Worm (Caenorhabditis elegans) whole organism, early embryonic: ENCODE measurements around the gene C33D9.13.

Experiments used
- B0310.2 ChIP-seq: sonication (generic microtip); optimal IDR thresholded peaks from 2 replicates; lab custom pipeline; 2016; ENCODE audit warnings: mild to moderate bottlenecking, missing genetic modification characterization, missing compliant biosample characterization
- F13C5.2 ChIP-seq: sonication (generic microtip); optimal IDR thresholded peaks from 2 replicates; lab custom pipeline; 2017; ENCODE audit warnings: mild to moderate bottlenecking, missing genetic modification characterization, inconsistent platforms, missing compliant biosample characterization
- aly-1 ChIP-seq: sonication (generic microtip); optimal IDR thresholded peaks from 2 replicates; lab custom pipeline; 2016; ENCODE audit warnings: missing genetic modification characterization, missing compliant biosample characterization
- ama-1 ChIP-seq: fragments of 150-350 bp; optimal IDR thresholded peaks from 2 replicates; lab custom pipeline; 2014
- ceh-13 ChIP-seq: fragments of 200-800 bp; sonication (Bioruptor generic); optimal IDR thresholded peaks from 2 replicates; lab custom pipeline; 2018; ENCODE audit warnings: mild to moderate bottlenecking, missing genetic modification characterization, missing compliant biosample characterization
- ceh-36 ChIP-seq: sonication (generic microtip); optimal IDR thresholded peaks from 2 replicates; lab custom pipeline; 2016; ENCODE audit warnings: missing genetic modification characterization, inconsistent platforms, missing compliant biosample characterization
- ets-7 ChIP-seq: sonication (generic microtip); optimal IDR thresholded peaks from 2 replicates; lab custom pipeline; 2016; ENCODE audit warnings: missing genotype, missing genetic modification characterization, missing compliant biosample characterization
- flt-1 ChIP-seq: fragments of 200-800 bp; sonication (Bioruptor generic); IDR thresholded peaks from 2 replicates; pipeline ENCODE4 v1.3.6; 2022; ENCODE audit warnings: missing genetic modification characterization, missing compliant biosample characterization
- hmbx-1 ChIP-seq: sonication (generic microtip); optimal IDR thresholded peaks from 2 replicates; lab custom pipeline; 2016; ENCODE audit warnings: mild to moderate bottlenecking, missing genetic modification characterization, missing compliant biosample characterization
- hmg-4 ChIP-seq: fragments of 200-800 bp; sonication (Bioruptor generic); optimal IDR thresholded peaks from 2 replicates; lab custom pipeline; 2018; ENCODE audit warnings: mild to moderate bottlenecking, missing genetic modification characterization, missing compliant biosample characterization
- hnd-1 ChIP-seq: sonication (generic microtip); optimal IDR thresholded peaks from 2 replicates; lab custom pipeline; 2016; ENCODE audit warnings: missing genetic modification characterization, missing compliant biosample characterization
- pes-1 ChIP-seq: fragments of 200-800 bp; sonication (Bioruptor generic); IDR thresholded peaks from 2 replicates; pipeline ENCODE4 v1.3.6; 2022; ENCODE audit warnings: missing genetic modification reagents, missing genetic modification characterization, missing compliant biosample characterization
- scrt-1 ChIP-seq: fragments of 200-800 bp; sonication (Bioruptor generic); IDR thresholded peaks from 2 replicates; pipeline ENCODE4 v1.3.6; 2022; ENCODE audit warnings: missing genetic modification characterization, missing compliant biosample characterization
- sea-1 ChIP-seq: fragments of 200-800 bp; sonication (Bioruptor generic); conservative IDR thresholded peaks from 2 replicates; pipeline ENCODE4 v1.3.6; 2022; ENCODE audit warnings: missing genetic modification characterization, missing compliant biosample characterization
- tbx-11 ChIP-seq: fragments of 200-800 bp; sonication (Bioruptor generic); IDR thresholded peaks from 2 replicates; pipeline ENCODE4 v1.3.6; 2022; ENCODE audit warnings: missing genetic modification characterization, missing compliant biosample characterization
- tbx-37 ChIP-seq: fragments of 200-800 bp; sonication (Bioruptor generic); conservative IDR thresholded peaks from 2 replicates; pipeline ENCODE4 v1.3.6; 2022; ENCODE audit warnings: missing genetic modification reagents, missing genetic modification characterization, missing compliant biosample characterization
- tra-4 ChIP-seq: sonication (generic microtip); optimal IDR thresholded peaks from 2 replicates; lab custom pipeline; 2017; ENCODE audit warnings: missing genetic modification characterization, missing compliant biosample characterization

The C33D9.13 gene

DNA sequence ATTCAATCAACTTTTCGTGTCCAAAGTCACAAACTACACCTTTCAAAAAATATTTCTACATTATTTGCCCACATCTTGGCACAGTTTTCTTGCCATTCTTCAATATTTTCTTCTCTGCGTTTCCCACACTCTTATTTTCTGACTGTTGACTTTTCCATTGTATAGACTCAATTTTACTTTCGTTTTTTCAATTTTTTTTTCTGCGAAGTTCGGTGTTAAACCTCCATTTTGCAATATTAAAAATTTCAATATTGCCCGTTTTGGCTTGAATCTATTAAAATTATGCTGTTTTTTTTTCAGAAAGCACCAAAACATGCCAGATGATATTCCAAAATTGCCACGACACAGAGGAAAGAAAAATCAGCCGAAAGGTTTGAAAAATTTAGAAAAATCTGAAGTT is 20.5 kb downstream of the C33D9.13 start, which contains the start of gene cdc-50.B:
TSS of gene cdc-50.B (plus strand) at position 301 of the 400 bp plus-strand sequence.
- no peak for TF ChIP-seq scrt-1 (GFP tag; lab: Robert Waterston, UW)
- no peak for TF ChIP-seq tbx-11 (GFP tag; lab: Robert Waterston, UW)
- TF ChIP-seq tra-4: no peak
- no peak for TF ChIP-seq hmg-4 (GFP tag; lab: Kevin White, UChicago)
- no peak for TF ChIP-seq tbx-37 (GFP tag; lab: Robert Waterston, UW)
- no peak for TF ChIP-seq ceh-13 (GFP tag; lab: Kevin White, UChicago)

- TF ChIP-seq pes-1 (GFP tag; lab: Robert Waterston, UW) (no peak), ceh-13 (GFP tag; lab: Kevin White, UChicago) (no peak), scrt-1 (GFP tag; lab: Robert Waterston, UW) (no peak), hmg-4 (GFP tag; lab: Kevin White, UChicago) (no peak), tra-4 (no peak), F13C5.2 (tag; lab: Kevin White, UChicago) (peak; percentile 9)
Measured at ce11 chrIV:8762471-8762870, 22.6 kb downstream of the C33D9.13 start.

- TF ChIP-seq aly-1 (no peak), pes-1 (GFP tag; lab: Robert Waterston, UW) (no peak), hmbx-1 (tag; lab: Kevin White, UChicago) (no peak), flt-1 (GFP tag; lab: Robert Waterston, UW) (no peak), sea-1 (GFP tag; lab: Robert Waterston, UW) (no peak), ets-7 (tag; lab: Kevin White, UChicago) (no peak), tbx-37 (GFP tag; lab: Robert Waterston, UW) (no peak), ceh-36 (no peak), F13C5.2 (tag; lab: Kevin White, UChicago) (no peak), scrt-1 (GFP tag; lab: Robert Waterston, UW) (no peak), B0310.2 (tag; lab: Kevin White, UChicago) (no peak), hmg-4 (GFP tag; lab: Kevin White, UChicago) (no peak), tbx-11 (GFP tag; lab: Robert Waterston, UW) (no peak)
Measured at ce11 chrIV:8761896-8762295, 23.2 kb downstream of the C33D9.13 start, which contains the start of the genes F20C5.11 and klp-11. Gene F20C5.11 (minus strand): TSS chrIV:8761996. Gene klp-11 (minus strand): TSS chrIV:8762066.

- no peak for TF ChIP-seq ceh-13 (GFP tag; lab: Kevin White, UChicago)
- TF ChIP-seq scrt-1 (GFP tag; lab: Robert Waterston, UW): no peak
- no peak for TF ChIP-seq aly-1
- TF ChIP-seq pes-1 (GFP tag; lab: Robert Waterston, UW): no peak
- TF ChIP-seq tbx-37 (GFP tag; lab: Robert Waterston, UW): no peak
- no peak for TF ChIP-seq sea-1 (GFP tag; lab: Robert Waterston, UW)
- TF ChIP-seq flt-1 (GFP tag; lab: Robert Waterston, UW): no peak
- no peak for TF ChIP-seq F13C5.2 (tag; lab: Kevin White, UChicago)
- no peak for TF ChIP-seq hmg-4 (GFP tag; lab: Kevin White, UChicago)
- TF ChIP-seq ets-7 (tag; lab: Kevin White, UChicago): no peak
- TF ChIP-seq tbx-11 (GFP tag; lab: Robert Waterston, UW): no peak
- no peak for TF ChIP-seq ceh-36
- no peak for TF ChIP-seq ama-1
- TF ChIP-seq tra-4: no peak
- no peak for TF ChIP-seq hmbx-1 (tag; lab: Kevin White, UChicago)
- no peak for TF ChIP-seq B0310.2 (tag; lab: Kevin White, UChicago)
- no peak for TF ChIP-seq hnd-1 (tag; lab: Kevin White, UChicago)
Measured at ce11 chrIV:8758620-8759019, 26.5 kb downstream of the C33D9.13 start.

DNA sequence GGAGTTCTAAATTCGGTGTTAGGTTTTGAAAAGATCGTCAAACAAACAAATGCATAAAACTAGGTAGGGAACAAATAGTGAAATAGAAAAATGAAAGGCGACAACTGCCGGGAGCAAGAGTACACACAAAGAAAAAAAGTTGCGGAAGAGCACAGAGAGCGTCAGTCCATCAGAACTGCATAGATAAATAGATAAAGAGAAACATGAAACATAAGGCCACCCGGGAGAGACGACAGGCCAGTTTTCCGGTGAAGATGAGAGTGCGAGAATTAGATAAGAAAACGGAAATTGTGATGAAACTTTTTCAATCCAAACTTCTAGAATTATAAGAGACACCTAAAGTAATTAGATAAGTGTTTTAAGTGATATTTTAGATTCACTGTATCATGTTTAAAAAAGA is 27.3 kb downstream of the C33D9.13 start:
- no peak for TF ChIP-seq hmbx-1 (tag; lab: Kevin White, UChicago)
- TF ChIP-seq tbx-11 (GFP tag; lab: Robert Waterston, UW): no peak
- TF ChIP-seq hmg-4 (GFP tag; lab: Kevin White, UChicago): no peak
- TF ChIP-seq B0310.2 (tag; lab: Kevin White, UChicago): no peak
- TF ChIP-seq tra-4: no peak
- TF ChIP-seq ama-1: no peak
- no peak for TF ChIP-seq sea-1 (GFP tag; lab: Robert Waterston, UW)
- TF ChIP-seq ceh-13 (GFP tag; lab: Kevin White, UChicago): no peak
- no peak for TF ChIP-seq flt-1 (GFP tag; lab: Robert Waterston, UW)
- TF ChIP-seq ets-7 (tag; lab: Kevin White, UChicago): no peak

ce11 chrIV:8754727-8755126 is 30.4 kb downstream of the C33D9.13 start, which contains the start of gene elli-1:
Gene elli-1 (minus strand): TSS chrIV:8754827.
- no peak for TF ChIP-seq aly-1
- no peak for TF ChIP-seq ceh-13 (GFP tag; lab: Kevin White, UChicago)
- no peak for TF ChIP-seq ceh-36
- TF ChIP-seq tbx-37 (GFP tag; lab: Robert Waterston, UW): no peak
- no peak for TF ChIP-seq ama-1
- no peak for TF ChIP-seq tra-4
- TF ChIP-seq hnd-1 (tag; lab: Kevin White, UChicago): no peak
- no peak for TF ChIP-seq F13C5.2 (tag; lab: Kevin White, UChicago)
- no peak for TF ChIP-seq tbx-11 (GFP tag; lab: Robert Waterston, UW)
- TF ChIP-seq pes-1 (GFP tag; lab: Robert Waterston, UW): no peak
- no peak for TF ChIP-seq sea-1 (GFP tag; lab: Robert Waterston, UW)
- no peak for TF ChIP-seq hmg-4 (GFP tag; lab: Kevin White, UChicago)
- no peak for TF ChIP-seq scrt-1 (GFP tag; lab: Robert Waterston, UW)
- TF ChIP-seq B0310.2 (tag; lab: Kevin White, UChicago): no peak
- no peak for TF ChIP-seq hmbx-1 (tag; lab: Kevin White, UChicago)

ce11 chrIV:8754146-8754545 is 30.9 kb downstream of the C33D9.13 start:
- no peak for TF ChIP-seq tbx-37 (GFP tag; lab: Robert Waterston, UW)
- no peak for TF ChIP-seq hmbx-1 (tag; lab: Kevin White, UChicago)
- no peak for TF ChIP-seq aly-1
- no peak for TF ChIP-seq F13C5.2 (tag; lab: Kevin White, UChicago)
- no peak for TF ChIP-seq scrt-1 (GFP tag; lab: Robert Waterston, UW)
- no peak for TF ChIP-seq tra-4
- TF ChIP-seq ama-1: no peak
- TF ChIP-seq tbx-11 (GFP tag; lab: Robert Waterston, UW): no peak
- no peak for TF ChIP-seq ceh-13 (GFP tag; lab: Kevin White, UChicago)
- TF ChIP-seq pes-1 (GFP tag; lab: Robert Waterston, UW): no peak
- no peak for TF ChIP-seq hnd-1 (tag; lab: Kevin White, UChicago)
- TF ChIP-seq sea-1 (GFP tag; lab: Robert Waterston, UW): no peak
- TF ChIP-seq B0310.2 (tag; lab: Kevin White, UChicago): no peak
- TF ChIP-seq hmg-4 (GFP tag; lab: Kevin White, UChicago): no peak
- no peak for TF ChIP-seq ceh-36
